Fruit fly (Drosophila melanogaster): ENCODE data around the gene rpr.

rpr gene

dm6 chr3L:18401884-18402627 lies 3.8 kb upstream of the rpr start (continued):
- no peak for TF ChIP-seq CG10267 (tag; optimal IDR thresholded peaks at IDR 0.05)
- peak; percentile 78 for TF ChIP-seq kni (GFP tag; optimal IDR thresholded peaks at IDR 0.05)
- TF ChIP-seq CG9727 (GFP tag; optimal IDR thresholded peaks at IDR 0.05), result no peak
- TF ChIP-seq CG2199 (GFP tag; IDR thresholded peaks at IDR 0.05), result peak; percentile 66; the same call in 1 of the 3 replicates
- TF ChIP-seq CG3407 (GFP tag; optimal IDR thresholded peaks at IDR 0.05), result no peak
- TF ChIP-seq CG3726 (GFP tag; IDR thresholded peaks at IDR 0.05), result no peak
- TF ChIP-seq peb (GFP tag; IDR thresholded peaks at IDR 0.05), result no peak
- no peak for TF ChIP-seq pita (GFP tag; optimal IDR thresholded peaks at IDR 0.05)
- TF ChIP-seq dpn (GFP tag; optimal IDR thresholded peaks at IDR 0.05), result no peak
- no peak for TF ChIP-seq CG7357 (GFP tag; IDR thresholded peaks at IDR 0.05)
- no peak for TF ChIP-seq tup (GFP tag; optimal IDR thresholded peaks at IDR 0.05)
- TF ChIP-seq Awh (GFP tag; IDR thresholded peaks at IDR 0.05), result peak; percentile 56
- no peak for TF ChIP-seq CG3281 (GFP tag; optimal IDR thresholded peaks at IDR 0.05)
- TF ChIP-seq zen (tag; optimal IDR thresholded peaks at IDR 0.05), result no peak
- TF ChIP-seq sens (GFP tag), result peak; percentile 65
- TF ChIP-seq psq (GFP tag; optimal IDR thresholded peaks at IDR 0.05), result no peak
- TF ChIP-seq TFAM (GFP tag; optimal IDR thresholded peaks at IDR 0.05), result no peak
- TF ChIP-seq shn (GFP tag; optimal IDR thresholded peaks at IDR 0.05), result no peak
- peak; percentile 64 for TF ChIP-seq Blimp-1 (GFP tag; optimal IDR thresholded peaks at IDR 0.05)
- peak; percentile 84 for TF ChIP-seq Med (GFP tag)
- no peak for TF ChIP-seq Adf1 (GFP tag; IDR thresholded peaks at IDR 0.05)
- TF ChIP-seq CG30431 (GFP tag; optimal IDR thresholded peaks at IDR 0.05), result no peak
- no peak for TF ChIP-seq Hr39 (optimal IDR thresholded peaks at IDR 0.05)
- TF ChIP-seq CG7556 (GFP tag; optimal IDR thresholded peaks at IDR 0.05), result no peak
- no peak for TF ChIP-seq pb (GFP tag; optimal IDR thresholded peaks at IDR 0.05)
- TF ChIP-seq zen2 (GFP tag; IDR thresholded peaks at IDR 0.05; ENCODE audit: partially characterized antibody), result no peak
- TF ChIP-seq NC2β (GFP tag; optimal IDR thresholded peaks at IDR 0.05), result no peak
- peak; percentile 47 for TF ChIP-seq kay (GFP tag; optimal IDR thresholded peaks at IDR 0.05)
- TF ChIP-seq jigr1 (GFP tag; IDR thresholded peaks at IDR 0.05), result no peak
- TF ChIP-seq lab (GFP tag; optimal IDR thresholded peaks at IDR 0.05), result no peak
- no peak for TF ChIP-seq CG9797 (GFP tag; optimal IDR thresholded peaks at IDR 0.05)
- peak; percentile 77 for TF ChIP-seq CG12769 (tag; optimal IDR thresholded peaks at IDR 0.05)
- TF ChIP-seq Rfx (GFP tag; IDR thresholded peaks at IDR 0.05), result no peak
- TF ChIP-seq Pdp1 (GFP tag; optimal IDR thresholded peaks at IDR 0.05), result peak in 1 of 2 experiments; percentile 74
- TF ChIP-seq en (GFP tag; optimal IDR thresholded peaks at IDR 0.05), result no peak
- 0 out of 2 replicates have a peak, but pooled peaks have one; percentile 16 for TF ChIP-seq rib (GFP tag; IDR thresholded peaks at IDR 0.05)
- TF ChIP-seq grn (GFP tag; optimal IDR thresholded peaks at IDR 0.05), result peak; percentile 49
- no peak for TF ChIP-seq CG8281 (tag; optimal IDR thresholded peaks at IDR 0.05)
- TF ChIP-seq Dip2 (GFP tag; IDR thresholded peaks at IDR 0.05), result no peak
- no peak for TF ChIP-seq Doc3 (GFP tag; IDR thresholded peaks at IDR 0.05; ENCODE audit: partially characterized antibody)

- TF ChIP-seq lov (optimal IDR thresholded peaks at IDR 0.05), result no peak
- no peak for TF ChIP-seq lov (GFP tag; IDR thresholded peaks at IDR 0.05)
- TF ChIP-seq pb (GFP tag; optimal IDR thresholded peaks at IDR 0.05), result no peak
- no peak for TF ChIP-seq caup (GFP tag; optimal IDR thresholded peaks at IDR 0.05; ENCODE audit: severe bottlenecking)
- TF ChIP-seq pros (GFP tag; optimal IDR thresholded peaks at IDR 0.05), result peak; percentile 96
- TF ChIP-seq CG12236 (GFP tag; optimal IDR thresholded peaks at IDR 0.05), result no peak
- TF ChIP-seq NfI (GFP tag; optimal IDR thresholded peaks at IDR 0.05), result no peak
- TF ChIP-seq bigmax (GFP tag; optimal IDR thresholded peaks at IDR 0.05), result no peak
- TF ChIP-seq Adf1 (GFP tag; IDR thresholded peaks at IDR 0.05), result peak; percentile 36; the same call in 1 of the 2 replicates
- TF ChIP-seq trh (GFP tag; optimal IDR thresholded peaks at IDR 0.05), result no peak
- peak; percentile 3 for TF ChIP-seq twi (tag; optimal IDR thresholded peaks at IDR 0.05)
- peak; percentile 28; the same call in 1 of the 2 replicates for TF ChIP-seq vvl (GFP tag; IDR thresholded peaks at IDR 0.05)
- peak; percentile 40 for TF ChIP-seq grau (tag; optimal IDR thresholded peaks at IDR 0.05)
- TF ChIP-seq slp2 (GFP tag; optimal IDR thresholded peaks at IDR 0.05), result no peak
Measured at dm6 chr3L:18400010-18400470, 1.8 kb upstream of the rpr start.

Measured in whole organism, embryonic.